Fruit fly (Drosophila melanogaster): ENCODE data around the gene Sfp84E.
A peak's percentile ranks its signal among the peaks of the same experiment; 100 is the strongest.

The Sfp84E gene

dm6 chr3R:7973049-7973448 is 7.1 kb downstream of the Sfp84E start (continued):
- TF ChIP-seq YL-1 (GFP tag; optimal IDR thresholded peaks at IDR 0.05) (peak; percentile 2), org-1 (GFP tag; optimal IDR thresholded peaks at IDR 0.05) (no peak), trh (GFP tag; optimal IDR thresholded peaks at IDR 0.05) (no peak), az2 (GFP tag; optimal IDR thresholded peaks at IDR 0.05) (no peak), onecut (GFP tag; IDR thresholded peaks at IDR 0.05) (no peak), Chrac-16 (GFP tag; optimal IDR thresholded peaks at IDR 0.05) (no peak), Lhr (GFP tag; optimal IDR thresholded peaks at IDR 0.05) (peak; percentile 7), hkb (optimal IDR thresholded peaks at IDR 0.05) (no peak), hkb (GFP tag; IDR thresholded peaks at IDR 0.05) (peak; percentile 39; the same call in 1 of the 2 replicates), Ravus (GFP tag; IDR thresholded peaks at IDR 0.05) (no peak), Ada2b (GFP tag; IDR thresholded peaks at IDR 0.05) (peak; percentile 30; the same call in 1 of the 2 replicates), dimm (GFP tag; IDR thresholded peaks at IDR 0.05) (no peak), pzg (GFP tag; optimal IDR thresholded peaks at IDR 0.05) (peak; percentile 48), CG8290 (GFP tag; optimal IDR thresholded peaks at IDR 0.05) (no peak), CG8290 (tag; optimal IDR thresholded peaks at IDR 0.05) (no peak), so (GFP tag; IDR thresholded peaks at IDR 0.05) (no peak), CG13287 (GFP tag; IDR thresholded peaks at IDR 0.05; ENCODE audit: partially characterized antibody) (peak; percentile 38; the same call in 1 of the 2 replicates), zfh2 (GFP tag; optimal IDR thresholded peaks at IDR 0.05) (no peak), en (GFP tag; optimal IDR thresholded peaks at IDR 0.05) (no peak), gcm (GFP tag; optimal IDR thresholded peaks at IDR 0.05) (no peak), dm (GFP tag; optimal IDR thresholded peaks at IDR 0.05) (no peak)

- TF ChIP-seq CG2199 (GFP tag; IDR thresholded peaks at IDR 0.05) (0 out of 3 replicates have a peak, but pooled peaks have one; percentile 52), tap (tag; optimal IDR thresholded peaks at IDR 0.05) (peak; percentile 33), nerfin-1 (tag; optimal IDR thresholded peaks at IDR 0.05) (peak; percentile 78), CG42726 (GFP tag; IDR thresholded peaks at IDR 0.05; ENCODE audit: partially characterized antibody) (no peak)
Measured at dm6 chr3R:7972179-7972578, 7.9 kb downstream of the Sfp84E start.

dm6 chr3R:7970640-7971039 is 9.5 kb downstream of the Sfp84E start:
- TF ChIP-seq trem (tag; optimal IDR thresholded peaks at IDR 0.05) = no peak
- TF ChIP-seq abd-A (tag; optimal IDR thresholded peaks at IDR 0.05) = no peak
- no peak for TF ChIP-seq ems (GFP tag; optimal IDR thresholded peaks at IDR 0.05)
- TF ChIP-seq CG6175 (GFP tag; IDR thresholded peaks at IDR 0.05) = no peak
- no peak for TF ChIP-seq CG17612 (GFP tag; IDR thresholded peaks at IDR 0.05)

- TF ChIP-seq CG3163 (GFP tag; optimal IDR thresholded peaks at IDR 0.05) (no peak), CG7987 (GFP tag; optimal IDR thresholded peaks at IDR 0.05) (no peak), sc (optimal IDR thresholded peaks at IDR 0.05) (no peak), sc (GFP tag; optimal IDR thresholded peaks at IDR 0.05) (no peak), Max (GFP tag; optimal IDR thresholded peaks at IDR 0.05) (no peak), cad (GFP tag; optimal IDR thresholded peaks at IDR 0.05) (no peak), CG7963 (GFP tag; IDR thresholded peaks at IDR 0.05; ENCODE audit: partially characterized antibody) (no peak), sna (GFP tag; IDR thresholded peaks at IDR 0.05; ENCODE audit: partially characterized antibody) (no peak), Drgx (GFP tag; IDR thresholded peaks at IDR 0.05) (peak; percentile 83), C15 (GFP tag; IDR thresholded peaks at IDR 0.05) (no peak), Camta (GFP tag; optimal IDR thresholded peaks at IDR 0.05) (no peak), D19B (GFP tag; optimal IDR thresholded peaks at IDR 0.05) (no peak), caup (GFP tag; optimal IDR thresholded peaks at IDR 0.05; ENCODE audit: severe bottlenecking) (no peak), bsh (GFP tag; optimal IDR thresholded peaks at IDR 0.05) (peak in 1 of 2 experiments; percentile 58), CG17802 (tag; optimal IDR thresholded peaks at IDR 0.05) (no peak), Ets65A (GFP tag) (peak; percentile 39), scrt (GFP tag; optimal IDR thresholded peaks at IDR 0.05) (no peak), maf-S (GFP tag; optimal IDR thresholded peaks at IDR 0.05) (no peak), Lpt (GFP tag; optimal IDR thresholded peaks at IDR 0.05) (no peak), CG34376 (GFP tag; optimal IDR thresholded peaks at IDR 0.05) (no peak)
Measured at dm6 chr3R:7969702-7970175, 10.4 kb downstream of the Sfp84E start.
